Worm (Caenorhabditis elegans): Measurements from ENCODE around the gene clec-258.
A peak's percentile ranks its signal among the peaks of the same experiment; 100 is the strongest.

The clec-258 gene

ce11 chrV:19788360-19788759, at the start of gene clec-258:
TSS of gene clec-258 (plus strand) at chrV:19788440.
- TF ChIP-seq ztf-29 (GFP tag; IDR thresholded peaks at IDR 0.05) = no peak
- no peak for TF ChIP-seq klf-2 (GFP tag; conservative IDR thresholded peaks at IDR 0.05)
- no peak for TF ChIP-seq med-1 (GFP tag; optimal IDR thresholded peaks at IDR 0.05; ENCODE audit: insufficient read depth)
- no peak for TF ChIP-seq cog-1 (tag; optimal IDR thresholded peaks at IDR 0.05)
- TF ChIP-seq tab-1 (GFP tag; IDR thresholded peaks at IDR 0.05) = no peak
- TF ChIP-seq T22C8.4 (GFP tag; IDR thresholded peaks at IDR 0.05) = no peak

DNA sequence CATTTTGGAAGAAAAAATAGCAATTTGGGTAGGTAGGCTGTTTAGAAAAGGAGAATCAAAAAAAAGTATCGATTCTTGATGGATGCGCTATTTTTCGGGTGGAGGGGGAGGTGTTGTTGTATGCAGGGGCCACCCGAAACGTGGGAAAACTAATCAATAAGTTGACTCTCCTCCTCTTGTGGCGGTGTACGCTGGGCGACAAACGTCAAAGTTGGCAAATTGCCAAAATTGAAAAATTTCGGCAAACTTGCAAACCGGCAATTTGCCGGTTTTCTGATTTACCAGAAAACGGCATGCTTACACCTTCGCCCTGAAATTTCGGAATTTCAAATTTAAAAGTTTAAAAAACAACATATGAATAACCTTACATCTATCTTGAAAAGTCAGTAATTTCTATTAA, 47.2 kb upstream of the clec-258 start, which contains the start of gene W04E12.2:
Gene W04E12.2, minus strand, starts transcription at position 101 of the 400 bp plus-strand sequence.
- TF ChIP-seq ztf-23 (GFP tag; IDR thresholded peaks at IDR 0.05) = no peak
- peak; percentile 52; the same call in 1 of the 2 replicates for TF ChIP-seq T22C8.4 (GFP tag; IDR thresholded peaks at IDR 0.05)

DNA sequence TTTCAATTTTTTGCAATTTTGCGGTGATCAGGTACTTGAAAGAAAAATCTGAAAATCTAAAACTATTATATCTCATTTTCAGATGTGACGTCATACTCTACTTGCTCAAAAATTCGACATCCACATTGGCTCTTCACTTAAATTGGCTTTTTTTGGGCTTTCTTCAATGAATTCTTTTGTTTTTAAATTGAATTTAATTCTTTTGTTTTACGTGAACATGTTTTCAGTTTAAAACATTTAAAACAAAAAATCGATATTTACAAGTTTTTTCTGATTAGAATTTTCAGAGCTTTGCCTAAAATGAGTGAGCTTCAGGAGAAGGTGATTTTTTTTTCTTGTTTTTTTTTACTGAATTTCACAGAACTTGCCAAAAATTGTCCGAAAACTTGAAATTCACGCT, 46.6 kb upstream of the clec-258 start, which contains the start of gene W04E12.3:
Gene W04E12.3, plus strand, starts transcription at position 301 of the 400 bp plus-strand sequence.
- no peak for TF ChIP-seq med-1 (GFP tag; optimal IDR thresholded peaks at IDR 0.05; ENCODE audit: insufficient read depth)
- no peak for TF ChIP-seq ztf-29 (GFP tag; IDR thresholded peaks at IDR 0.05)
- TF ChIP-seq flt-1 (GFP tag; IDR thresholded peaks at IDR 0.05) = no peak
- TF ChIP-seq T22C8.4 (GFP tag; IDR thresholded peaks at IDR 0.05) = no peak
- no peak for TF ChIP-seq klf-2 (GFP tag; conservative IDR thresholded peaks at IDR 0.05)

DNA sequence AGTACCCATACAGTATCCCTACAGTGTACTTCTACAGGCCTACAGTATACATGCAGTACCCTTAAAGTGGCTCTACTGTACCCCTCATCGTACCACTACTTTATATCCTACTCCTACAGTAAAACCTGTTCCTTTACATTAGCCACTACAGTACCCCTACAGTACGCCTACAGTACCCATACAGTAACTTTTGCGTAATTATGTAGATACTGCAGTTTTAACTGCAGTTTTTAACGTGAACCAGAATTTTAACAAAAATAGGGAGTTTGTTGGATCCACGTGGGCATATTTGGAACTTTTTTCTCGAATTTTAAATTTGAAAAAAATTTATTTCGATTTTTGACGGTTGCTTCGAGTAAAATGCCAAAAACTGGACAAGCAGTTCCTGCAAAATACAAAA, 44.9 kb upstream of the clec-258 start, which contains the start of gene W04E12.4:
Gene W04E12.4, plus strand, starts transcription at position 301 of the 400 bp plus-strand sequence.
- no peak for TF ChIP-seq flt-1 (GFP tag; IDR thresholded peaks at IDR 0.05)
- no peak for TF ChIP-seq T22C8.4 (GFP tag; IDR thresholded peaks at IDR 0.05)
- TF ChIP-seq cog-1 (tag; optimal IDR thresholded peaks at IDR 0.05) = no peak
- no peak for TF ChIP-seq ref-1 (GFP tag; conservative IDR thresholded peaks at IDR 0.05)
- no peak for TF ChIP-seq ztf-29 (GFP tag; IDR thresholded peaks at IDR 0.05)
- no peak for TF ChIP-seq med-1 (GFP tag; optimal IDR thresholded peaks at IDR 0.05; ENCODE audit: insufficient read depth)
- TF ChIP-seq tab-1 (GFP tag; IDR thresholded peaks at IDR 0.05) = no peak
- TF ChIP-seq ztf-23 (GFP tag; IDR thresholded peaks at IDR 0.05) = no peak
- no peak for TF ChIP-seq klf-2 (GFP tag; conservative IDR thresholded peaks at IDR 0.05)

DNA sequence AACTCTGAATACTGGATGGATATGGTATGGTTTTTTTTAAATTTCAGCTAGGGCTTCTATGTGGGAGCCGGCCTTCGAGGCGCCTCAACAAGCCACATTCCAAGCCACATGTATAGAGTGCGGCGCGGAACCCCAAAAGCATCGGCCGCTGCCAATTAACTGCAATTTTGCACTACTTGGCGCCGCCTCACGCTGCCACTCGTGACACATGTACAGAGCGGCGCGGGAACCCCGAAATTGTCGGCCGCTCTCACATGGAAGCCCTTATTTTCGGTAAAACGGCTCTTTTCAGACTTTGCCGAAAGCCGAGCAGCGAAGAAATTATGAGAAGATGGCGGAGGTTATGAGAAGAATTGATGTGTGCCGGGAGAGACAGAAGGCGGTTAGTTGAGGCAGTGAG, 44.4 kb upstream of the clec-258 start:
- TF ChIP-seq med-1 (GFP tag; optimal IDR thresholded peaks at IDR 0.05; ENCODE audit: insufficient read depth) = no peak
- no peak for TF ChIP-seq flt-1 (GFP tag; IDR thresholded peaks at IDR 0.05)
- no peak for TF ChIP-seq ztf-23 (GFP tag; IDR thresholded peaks at IDR 0.05)
- no peak for TF ChIP-seq klf-2 (GFP tag; conservative IDR thresholded peaks at IDR 0.05)
- TF ChIP-seq ref-1 (GFP tag; conservative IDR thresholded peaks at IDR 0.05) = no peak
- TF ChIP-seq T22C8.4 (GFP tag; IDR thresholded peaks at IDR 0.05) = no peak

ce11 chrV:19744210-19744609, 44.0 kb upstream of the clec-258 start:
- peak; percentile 59; the same call in 1 of the 2 replicates for TF ChIP-seq T22C8.4 (GFP tag; IDR thresholded peaks at IDR 0.05)
- TF ChIP-seq tab-1 (GFP tag; IDR thresholded peaks at IDR 0.05) = no peak

DNA sequence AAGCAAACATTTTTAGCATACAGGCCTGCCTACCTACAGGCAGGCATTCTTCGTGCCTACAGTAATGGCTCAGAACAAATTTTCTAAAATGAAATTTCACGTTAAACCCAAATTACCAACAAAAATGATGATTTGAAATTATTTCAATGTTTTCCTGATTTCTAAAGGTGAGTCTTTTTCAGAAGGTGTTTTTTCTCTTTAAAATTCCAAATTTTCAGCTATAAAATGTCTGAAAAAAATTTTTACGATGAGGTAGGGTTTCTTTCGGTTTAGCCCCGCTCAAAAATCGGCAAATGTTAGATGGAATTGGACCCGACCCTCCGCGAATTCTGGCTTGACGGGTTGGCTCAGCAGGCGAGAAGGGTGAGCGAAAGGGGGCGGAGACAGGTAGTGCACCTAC, 42.4 kb upstream of the clec-258 start, which contains the start of gene W04E12.5:
Gene W04E12.5, plus strand, starts transcription at position 301 of the 400 bp plus-strand sequence.
- TF ChIP-seq med-1 (GFP tag; optimal IDR thresholded peaks at IDR 0.05; ENCODE audit: insufficient read depth) (no peak), ref-1 (GFP tag; conservative IDR thresholded peaks at IDR 0.05) (no peak), klf-2 (GFP tag; conservative IDR thresholded peaks at IDR 0.05) (no peak), T22C8.4 (GFP tag; IDR thresholded peaks at IDR 0.05) (no peak), tab-1 (GFP tag; IDR thresholded peaks at IDR 0.05) (no peak), flt-1 (GFP tag; IDR thresholded peaks at IDR 0.05) (no peak), ztf-29 (GFP tag; IDR thresholded peaks at IDR 0.05) (no peak), ztf-23 (GFP tag; IDR thresholded peaks at IDR 0.05) (no peak), cog-1 (tag; optimal IDR thresholded peaks at IDR 0.05) (no peak)

DNA sequence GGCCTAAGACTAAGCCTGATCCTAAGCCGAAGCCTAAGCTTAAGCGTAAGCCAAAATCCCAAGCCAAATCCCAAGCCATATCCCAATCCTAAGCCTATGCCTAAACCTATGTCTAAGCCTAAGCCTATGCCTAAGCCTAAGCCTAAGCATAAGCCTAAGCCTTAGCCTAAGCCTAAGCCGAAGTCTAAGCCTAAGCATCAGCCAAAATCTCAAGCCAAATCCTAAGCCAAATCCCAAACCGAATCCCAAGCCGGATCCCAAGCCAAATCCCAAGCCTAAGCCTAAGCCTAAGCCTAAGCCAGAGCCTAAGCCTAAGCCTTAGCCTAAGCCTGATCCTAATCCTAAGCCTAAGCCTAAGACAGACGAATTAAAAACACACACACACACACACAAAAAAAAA, 41.1 kb upstream of the clec-258 start:
- TF ChIP-seq klf-2 (GFP tag; conservative IDR thresholded peaks at IDR 0.05) = no peak

ce11 chrV:19751124-19751523, 37.1 kb upstream of the clec-258 start, which contains the start of gene clec-49:
TSS of gene clec-49 (minus strand) at chrV:19751226.
- TF ChIP-seq ref-1 (GFP tag; conservative IDR thresholded peaks at IDR 0.05) (no peak), klf-2 (GFP tag; conservative IDR thresholded peaks at IDR 0.05) (no peak), tab-1 (GFP tag; IDR thresholded peaks at IDR 0.05) (no peak), ztf-29 (GFP tag; IDR thresholded peaks at IDR 0.05) (no peak), flt-1 (GFP tag; IDR thresholded peaks at IDR 0.05) (no peak), T22C8.4 (GFP tag; IDR thresholded peaks at IDR 0.05) (no peak), cog-1 (tag; optimal IDR thresholded peaks at IDR 0.05) (no peak), med-1 (GFP tag; optimal IDR thresholded peaks at IDR 0.05; ENCODE audit: insufficient read depth) (no peak)

DNA sequence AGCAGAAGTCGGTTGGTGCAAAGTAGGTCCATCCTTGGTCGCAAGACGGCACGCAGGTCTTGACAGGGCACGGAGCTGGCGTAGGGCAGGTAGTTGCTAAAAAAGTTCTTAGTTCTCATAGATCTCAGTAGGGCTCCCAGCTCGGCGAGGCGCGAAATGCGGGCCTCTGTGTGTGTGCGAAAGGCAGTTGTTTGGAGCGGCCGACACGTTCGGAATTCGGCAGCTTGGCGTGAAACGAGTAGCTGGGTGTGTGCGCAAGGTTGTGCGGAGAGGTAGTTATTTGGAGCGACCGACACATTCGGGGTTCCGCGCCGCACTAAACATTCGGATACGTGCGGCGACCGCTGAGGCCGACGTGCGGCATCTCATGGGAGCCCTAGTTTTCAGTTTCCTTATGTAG, 35.4 kb upstream of the clec-258 start:
- no peak for TF ChIP-seq T22C8.4 (GFP tag; IDR thresholded peaks at IDR 0.05)

- TF ChIP-seq ztf-23 (GFP tag; IDR thresholded peaks at IDR 0.05) (no peak), flt-1 (GFP tag; IDR thresholded peaks at IDR 0.05) (no peak), ref-1 (GFP tag; conservative IDR thresholded peaks at IDR 0.05) (no peak)
These were observed 33.9 kb upstream of the clec-258 start for ce11 chrV:19754331-19754730.

DNA sequence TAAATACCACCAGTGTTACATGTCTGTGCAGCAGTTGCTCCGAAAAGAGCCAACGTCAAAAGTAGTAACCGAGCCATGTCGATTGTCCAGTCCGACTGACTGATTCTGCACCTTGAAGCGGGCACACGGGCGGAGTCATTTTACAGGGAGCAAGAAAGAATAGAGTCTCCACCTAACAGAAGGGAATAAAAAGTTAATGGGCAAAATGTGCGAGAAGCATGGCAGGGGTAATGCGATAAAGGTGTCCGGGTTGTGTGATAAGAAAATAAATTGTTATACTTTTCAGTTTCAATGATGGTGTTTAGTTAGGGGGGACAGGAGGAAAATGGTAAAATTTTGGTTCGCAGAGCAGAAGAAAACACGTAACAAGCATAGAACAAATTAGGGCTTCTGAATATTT, 33.0 kb upstream of the clec-258 start, which contains the start of gene clec-50:
Gene clec-50, minus strand, starts transcription at position 109 of the 400 bp plus-strand sequence.
- TF ChIP-seq cog-1 (tag; optimal IDR thresholded peaks at IDR 0.05) = no peak
- no peak for TF ChIP-seq flt-1 (GFP tag; IDR thresholded peaks at IDR 0.05)
- TF ChIP-seq tab-1 (GFP tag; IDR thresholded peaks at IDR 0.05) = no peak
- TF ChIP-seq ztf-29 (GFP tag; IDR thresholded peaks at IDR 0.05) = no peak
- TF ChIP-seq T22C8.4 (GFP tag; IDR thresholded peaks at IDR 0.05) = no peak
- TF ChIP-seq klf-2 (GFP tag; conservative IDR thresholded peaks at IDR 0.05) = no peak
- no peak for TF ChIP-seq ztf-23 (GFP tag; IDR thresholded peaks at IDR 0.05)
- TF ChIP-seq med-1 (GFP tag; optimal IDR thresholded peaks at IDR 0.05; ENCODE audit: insufficient read depth) = no peak
- no peak for TF ChIP-seq ref-1 (GFP tag; conservative IDR thresholded peaks at IDR 0.05)
